Fruit fly (Drosophila melanogaster): ENCODE measurements around the gene IFT46.

DNA sequence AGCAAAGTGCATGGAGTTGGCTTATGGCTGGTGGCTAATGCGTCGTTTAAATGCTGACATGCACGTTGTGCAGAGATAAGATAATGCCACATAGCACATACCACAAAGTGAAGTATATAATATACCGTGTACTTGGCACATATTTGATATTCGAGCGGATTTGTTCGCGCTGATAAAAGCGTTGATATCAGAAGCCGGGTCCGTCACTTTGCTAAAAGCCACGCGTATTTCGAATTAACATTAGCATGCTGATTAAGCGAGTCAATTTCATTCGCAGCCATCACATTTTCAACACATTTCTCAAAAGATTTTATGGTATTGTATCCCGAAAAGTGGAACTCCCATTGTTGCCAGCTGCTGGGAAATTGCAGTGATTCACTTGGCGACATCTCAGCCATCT lies 47.2 kb downstream of the IFT46 start:
- TF ChIP-seq CG8478 (optimal IDR thresholded peaks at IDR 0.05) (no peak), CTCF (optimal IDR thresholded peaks at IDR 0.05) (no peak)
